Fruit fly (Drosophila melanogaster): ENCODE results near the gene CG10405.

CG10405 gene

dm6 chr3R:16432665-16433065, 21.6 kb upstream of the CG10405 start, which contains the start of gene Fntb (continued):
- peak; percentile 44 for TF ChIP-seq CG2875 (GFP tag; optimal IDR thresholded peaks at IDR 0.05)
- no peak for TF ChIP-seq Optix (GFP tag; IDR thresholded peaks at IDR 0.05)
- 0 out of 2 replicates have a peak, but pooled peaks have one; percentile 15 for TF ChIP-seq CG11085 (GFP tag; IDR thresholded peaks at IDR 0.05)
- no peak for TF ChIP-seq Atf-2 (GFP tag; optimal IDR thresholded peaks at IDR 0.05)
- no peak for TF ChIP-seq otp (GFP tag; IDR thresholded peaks at IDR 0.05)
- peak; percentile 13 for TF ChIP-seq CG6813 (GFP tag; optimal IDR thresholded peaks at IDR 0.05)
- TF ChIP-seq Ets97D (GFP tag; optimal IDR thresholded peaks at IDR 0.05), result peak; percentile 23
- peak; percentile 28 for TF ChIP-seq CG3407 (GFP tag; optimal IDR thresholded peaks at IDR 0.05)
- peak; percentile 31 for TF ChIP-seq cwo (GFP tag; optimal IDR thresholded peaks at IDR 0.05)
- TF ChIP-seq crp (GFP tag; optimal IDR thresholded peaks at IDR 0.05), result peak in 1 of 2 experiments; percentile 8
- TF ChIP-seq BtbVII (GFP tag; optimal IDR thresholded peaks at IDR 0.05), result peak; percentile 56
- no peak for TF ChIP-seq CG31224 (GFP tag; IDR thresholded peaks at IDR 0.05)
- TF ChIP-seq Spps (tag; optimal IDR thresholded peaks at IDR 0.05), result peak; percentile 49
- no peak for TF ChIP-seq luna (GFP tag; optimal IDR thresholded peaks at IDR 0.05)
- peak; percentile 69 for TF ChIP-seq Dek (tag; optimal IDR thresholded peaks at IDR 0.05)
- peak; percentile 69 for TF ChIP-seq CG12659 (GFP tag; optimal IDR thresholded peaks at IDR 0.05)
- TF ChIP-seq esg (GFP tag; conservative IDR thresholded peaks at IDR 0.05), result peak; percentile 41; the same call in 1 of the 2 replicates
- TF ChIP-seq E2f2 (GFP tag; IDR thresholded peaks at IDR 0.05), result peak; percentile 52; the same call in 1 of the 2 replicates
- peak; percentile 74 for TF ChIP-seq lilli (GFP tag; optimal IDR thresholded peaks at IDR 0.05)
- TF ChIP-seq Poxn (GFP tag; IDR thresholded peaks at IDR 0.05), result no peak
- TF ChIP-seq Dip3 (GFP tag; optimal IDR thresholded peaks at IDR 0.05), result no peak
- peak; percentile 66 for TF ChIP-seq CG14710 (tag; optimal IDR thresholded peaks at IDR 0.05)
- no peak for TF ChIP-seq CkIIα-i1 (GFP tag; IDR thresholded peaks at IDR 0.05)
- no peak for TF ChIP-seq H15 (GFP tag; IDR thresholded peaks at IDR 0.05)
- no peak for TF ChIP-seq HmgD (GFP tag; optimal IDR thresholded peaks at IDR 0.05)
- TF ChIP-seq pita (GFP tag; optimal IDR thresholded peaks at IDR 0.05), result no peak
- TF ChIP-seq Usf (GFP tag; optimal IDR thresholded peaks at IDR 0.05), result no peak
- peak; percentile 50; the same call in 1 of the 2 replicates for TF ChIP-seq CG13287 (GFP tag; IDR thresholded peaks at IDR 0.05; ENCODE audit: partially characterized antibody)
- no peak for TF ChIP-seq gsb-n (tag; optimal IDR thresholded peaks at IDR 0.05)
- peak; percentile 65; the same call in 2 of the 3 replicates for TF ChIP-seq ci (GFP tag; IDR thresholded peaks at IDR 0.05)
- TF ChIP-seq CG13775 (GFP tag; optimal IDR thresholded peaks at IDR 0.05), result peak; percentile 74
- TF ChIP-seq HHEX (GFP tag; optimal IDR thresholded peaks at IDR 0.05), result peak; percentile 63
- no peak for TF ChIP-seq hth (optimal IDR thresholded peaks at IDR 0.05)
- TF ChIP-seq Rfx (GFP tag; IDR thresholded peaks at IDR 0.05), result peak; percentile 69
- TF ChIP-seq CHES-1-like (GFP tag; optimal IDR thresholded peaks at IDR 0.05), result no peak
- TF ChIP-seq Blimp-1 (GFP tag; optimal IDR thresholded peaks at IDR 0.05), result no peak
- TF ChIP-seq CG8944 (GFP tag; optimal IDR thresholded peaks at IDR 0.05), result no peak
- TF ChIP-seq BEAF-32 (GFP tag; optimal IDR thresholded peaks at IDR 0.05), result peak; percentile 31
- TF ChIP-seq CG5180 (GFP tag; optimal IDR thresholded peaks at IDR 0.05), result no peak
- TF ChIP-seq CG5953 (GFP tag; IDR thresholded peaks at IDR 0.05), result no peak
- peak in 1 of 2 experiments; percentile 74 for TF ChIP-seq bsh (GFP tag; optimal IDR thresholded peaks at IDR 0.05)
- no peak for TF ChIP-seq CG42726 (GFP tag; IDR thresholded peaks at IDR 0.05; ENCODE audit: partially characterized antibody)
- TF ChIP-seq CG10654 (GFP tag; optimal IDR thresholded peaks at IDR 0.05), result peak; percentile 67
- TF ChIP-seq CG17802 (tag; optimal IDR thresholded peaks at IDR 0.05), result no peak
- TF ChIP-seq CG4820 (GFP tag; optimal IDR thresholded peaks at IDR 0.05), result peak; percentile 64
- peak; percentile 49; the same call in 1 of the 2 replicates for TF ChIP-seq CG6689 (GFP tag; IDR thresholded peaks at IDR 0.05)
- TF ChIP-seq Aef1 (GFP tag; IDR thresholded peaks at IDR 0.05), result peak; percentile 71
- TF ChIP-seq CG12219 (GFP tag; optimal IDR thresholded peaks at IDR 0.05), result peak; percentile 39
- peak; percentile 51 for TF ChIP-seq CG7556 (GFP tag; optimal IDR thresholded peaks at IDR 0.05)
- TF ChIP-seq CG10366 (GFP tag; IDR thresholded peaks at IDR 0.05), result peak; percentile 53
